Fruit fly (Drosophila melanogaster) whole organism, embryonic: ENCODE measurements around the gene NijC.

Experiments
- Asciz ChIP-seq: fragments of 200-800 bp; sonication (Bioruptor generic); optimal IDR thresholded peaks from 2 replicates; lab custom pipeline; 2017; ENCODE audit warnings: missing biosample characterization, mild to moderate bottlenecking, missing genetic modification characterization, missing genetic modification reagents
- Atf6 ChIP-seq: fragments of 200-800 bp; sonication (Bioruptor generic); IDR thresholded peaks from 2 replicates; pipeline ENCODE4 v1.3.6; 2022; ENCODE audit warnings: missing biosample characterization, missing genetic modification characterization
- CG10209 ChIP-seq: fragments of 200-800 bp; sonication (Bioruptor generic); optimal IDR thresholded peaks from 3 replicates; lab custom pipeline; 2017; ENCODE audit warnings: missing biosample characterization, mild to moderate bottlenecking, missing genetic modification characterization, missing genetic modification reagents
- CG10274 ChIP-seq: fragments of 200-800 bp; sonication (Bioruptor generic); optimal IDR thresholded peaks from 3 replicates; lab custom pipeline; 2017; ENCODE audit warnings: missing biosample characterization, mild to moderate bottlenecking, missing genetic modification characterization
- CG10543 ChIP-seq: fragments of 200-800 bp; sonication (Bioruptor generic); optimal IDR thresholded peaks from 3 replicates; lab custom pipeline; 2017; ENCODE audit warnings: missing biosample characterization, mild to moderate bottlenecking, missing genetic modification characterization, moderate library complexity
- CG12769 ChIP-seq: fragments of 200-800 bp; sonication (Bioruptor generic); optimal IDR thresholded peaks from 2 replicates; lab custom pipeline; 2019; ENCODE audit warnings: missing biosample characterization, mild to moderate bottlenecking, missing genetic modification characterization, moderate library complexity
- CG13775 ChIP-seq: fragments of 200-800 bp; sonication (Bioruptor generic); optimal IDR thresholded peaks from 3 replicates; lab custom pipeline; 2017; ENCODE audit warnings: missing biosample characterization, mild to moderate bottlenecking, missing genetic modification characterization
- CG14710 ChIP-seq: fragments of 200-800 bp; sonication (Bioruptor generic); optimal IDR thresholded peaks from 3 replicates; lab custom pipeline; 2019; ENCODE audit warnings: missing biosample characterization, mild to moderate bottlenecking, missing genetic modification characterization, moderate library complexity
- CG14860 ChIP-seq: fragments of 200-800 bp; sonication (Bioruptor generic); IDR thresholded peaks from 3 replicates; pipeline ENCODE4 v1.3.6; 2022; ENCODE audit warnings: missing biosample characterization, missing genetic modification characterization; ENCODE audit not compliant: partially characterized antibody
- CG15269 ChIP-seq: fragments of 200-800 bp; sonication (Bioruptor generic); optimal IDR thresholded peaks from 2 replicates; lab custom pipeline; 2018; ENCODE audit warnings: missing biosample characterization, mild to moderate bottlenecking, missing genetic modification characterization, moderate library complexity
- CG2712 ChIP-seq: fragments of 200-800 bp; optimal IDR thresholded peaks from 3 replicates; lab custom pipeline; 2019; ENCODE audit warnings: missing biosample characterization, mild to moderate bottlenecking, missing genetic modification characterization, moderate library complexity
- CG2889 ChIP-seq: fragments of 200-800 bp; sonication (Bioruptor generic); IDR thresholded peaks from 3 replicates; pipeline ENCODE4 v1.3.6; 2022; ENCODE audit warnings: missing biosample characterization, missing genetic modification characterization
- CG31224 ChIP-seq: fragments of 200-800 bp; sonication (Bioruptor generic); IDR thresholded peaks from 2 replicates; pipeline ENCODE4 v1.3.6; 2022; ENCODE audit warnings: missing biosample characterization, missing genetic modification characterization
- CG32532 ChIP-seq: fragments of 200-800 bp; sonication (Bioruptor generic); IDR thresholded peaks from 2 replicates; pipeline ENCODE4 v1.3.6; 2022; ENCODE audit warnings: missing biosample characterization, missing genetic modification characterization
- CG32767 ChIP-seq: fragments of 200-800 bp; sonication (Bioruptor generic); IDR thresholded peaks from 2 replicates; pipeline ENCODE4 v1.3.6; 2022; ENCODE audit warnings: missing biosample characterization, missing genetic modification characterization
- CG32772 ChIP-seq: fragments of 200-800 bp; sonication (Bioruptor generic); IDR thresholded peaks from 2 replicates; pipeline ENCODE4 v1.3.6; 2022; ENCODE audit warnings: missing biosample characterization, missing genetic modification characterization
- CG34376 ChIP-seq: fragments of 200-800 bp; sonication (Bioruptor generic); optimal IDR thresholded peaks from 2 replicates; lab custom pipeline; 2018; ENCODE audit warnings: missing biosample characterization, mild to moderate bottlenecking, missing genetic modification characterization
- CG6854 ChIP-seq: fragments of 200-800 bp; sonication (Bioruptor generic); optimal IDR thresholded peaks from 3 replicates; lab custom pipeline; 2017; ENCODE audit warnings: missing biosample characterization, mild to moderate bottlenecking, missing genetic modification characterization
- CG7357 ChIP-seq: fragments of 200-800 bp; sonication (Bioruptor generic); IDR thresholded peaks from 3 replicates; pipeline ENCODE4 v1.3.6; 2022; ENCODE audit warnings: missing biosample characterization, missing genetic modification characterization
- CG7786 ChIP-seq: fragments of 200-800 bp; sonication (Bioruptor generic); optimal IDR thresholded peaks from 2 replicates; lab custom pipeline; 2016; ENCODE audit warnings: missing biosample characterization, missing genetic modification characterization
- CG9215 ChIP-seq: fragments of 200-800 bp; sonication (Bioruptor generic); IDR thresholded peaks from 2 replicates; pipeline ENCODE4 v1.3.6; 2022; ENCODE audit warnings: missing biosample characterization, missing genetic modification characterization
- Deaf1 ChIP-seq: fragments of 200-800 bp; optimal IDR thresholded peaks from 3 replicates; lab custom pipeline; 2019; ENCODE audit warnings: missing biosample characterization, mild to moderate bottlenecking, missing genetic modification characterization, moderate library complexity
- ERR ChIP-seq: fragments of 200-800 bp; sonication (Bioruptor generic); optimal IDR thresholded peaks from 2 replicates; lab custom pipeline; 2016; ENCODE audit warnings: missing biosample characterization, missing genetic modification characterization
- Hey ChIP-seq: fragments of 200-800 bp; sonication (Bioruptor generic); optimal IDR thresholded peaks from 3 replicates; lab custom pipeline; 2018; ENCODE audit warnings: missing biosample characterization, mild to moderate bottlenecking, missing genetic modification characterization
- Myb ChIP-seq: fragments of 200-800 bp; sonication (Bioruptor generic); optimal IDR thresholded peaks from 2 replicates; lab custom pipeline; 2016; ENCODE audit warnings: missing biosample characterization, missing genetic modification characterization
- NFAT ChIP-seq: fragments of 200-800 bp; sonication (Bioruptor generic); IDR thresholded peaks from 2 replicates; pipeline ENCODE4 v1.3.6; 2022; ENCODE audit warnings: missing biosample characterization, missing genetic modification characterization
- Oli ChIP-seq: fragments of 200-800 bp; sonication (Bioruptor generic); optimal IDR thresholded peaks from 2 replicates; lab custom pipeline; 2018; ENCODE audit warnings: missing biosample characterization, mild to moderate bottlenecking, missing genetic modification characterization, moderate library complexity
- Optix ChIP-seq: fragments of 200-800 bp; sonication (Bioruptor generic); IDR thresholded peaks from 3 replicates; pipeline ENCODE4 v1.3.6; 2022; ENCODE audit warnings: missing biosample characterization, missing genetic modification characterization
- Ptx1 ChIP-seq: fragments of 200-800 bp; sonication (Bioruptor generic); IDR thresholded peaks from 2 replicates; pipeline ENCODE4 v1.3.6; 2022; ENCODE audit warnings: missing biosample characterization, missing genetic modification characterization
- ab ChIP-seq: fragments of 200-800 bp; sonication (Bioruptor generic); optimal IDR thresholded peaks from 2 replicates; lab custom pipeline; 2016; ENCODE audit warnings: missing biosample characterization, missing genetic modification characterization
- abd-A ChIP-seq: fragments of 200-800 bp; sonication (Bioruptor generic); optimal IDR thresholded peaks from 3 replicates; lab custom pipeline; 2019; ENCODE audit warnings: missing biosample characterization, mild to moderate bottlenecking, missing genetic modification characterization, moderate library complexity
- cg ChIP-seq: fragments of 200-800 bp; sonication (Bioruptor generic); optimal IDR thresholded peaks from 3 replicates; lab custom pipeline; 2019; ENCODE audit warnings: missing biosample characterization, mild to moderate bottlenecking, missing genetic modification characterization, moderate library complexity
- chn ChIP-seq: fragments of 200-800 bp; sonication (Bioruptor generic); optimal IDR thresholded peaks from 2 replicates; lab custom pipeline; 2016; ENCODE audit warnings: missing biosample characterization, missing genetic modification characterization
- fu2 ChIP-seq: fragments of 200-800 bp; sonication (Bioruptor generic); optimal IDR thresholded peaks from 2 replicates; lab custom pipeline; 2016; ENCODE audit warnings: missing biosample characterization, missing genetic modification characterization
- gsb-n ChIP-seq: fragments of 200-800 bp; sonication (Bioruptor generic); optimal IDR thresholded peaks from 3 replicates; lab custom pipeline; 2018; ENCODE audit warnings: missing biosample characterization, mild to moderate bottlenecking, missing genetic modification characterization
- hkb ChIP-seq, 2 experiments: fragments of 200-800 bp in 1 of 2; fragments of >200 bp in 1 of 2; sonication (Bioruptor generic) in 1 of 2; IDR thresholded peaks in 1 of 2; optimal IDR thresholded peaks in 1 of 2; 2 replicates each; pipeline versions ENCODE4 v1.3.6 to Lab custom; 2017 to 2022; ENCODE audit warnings: missing biosample characterization in 1 of 2, missing genetic modification characterization in 1 of 2
- lilli ChIP-seq: fragments of 200-800 bp; sonication (Bioruptor generic); optimal IDR thresholded peaks from 3 replicates; lab custom pipeline; 2016; ENCODE audit warnings: missing biosample characterization, missing genetic modification characterization
- luna ChIP-seq: fragments of 200-800 bp; sonication (Bioruptor generic); optimal IDR thresholded peaks from 2 replicates; lab custom pipeline; 2016; ENCODE audit warnings: missing biosample characterization, missing genetic modification characterization
- maf-S ChIP-seq: fragments of 200-800 bp; sonication (Bioruptor generic); optimal IDR thresholded peaks from 2 replicates; lab custom pipeline; 2016; ENCODE audit warnings: missing biosample characterization, missing genetic modification characterization
- nmo ChIP-seq: fragments of 200-800 bp; sonication (Bioruptor generic); optimal IDR thresholded peaks from 2 replicates; lab custom pipeline; 2018; ENCODE audit warnings: missing biosample characterization, mild to moderate bottlenecking, missing genetic modification characterization, moderate library complexity
- onecut ChIP-seq: fragments of 200-800 bp; sonication (Bioruptor generic); IDR thresholded peaks from 2 replicates; pipeline ENCODE4 v1.3.6; 2022; ENCODE audit warnings: missing biosample characterization, missing genetic modification characterization
- peb ChIP-seq: fragments of 200-800 bp; sonication (Bioruptor generic); IDR thresholded peaks from 2 replicates; pipeline ENCODE4 v1.3.6; 2022; ENCODE audit warnings: missing biosample characterization, missing genetic modification characterization
- scrt ChIP-seq: fragments of 200-800 bp; sonication (Bioruptor generic); optimal IDR thresholded peaks from 2 replicates; lab custom pipeline; 2018; ENCODE audit warnings: missing biosample characterization, mild to moderate bottlenecking, missing genetic modification characterization, moderate library complexity
- sd ChIP-seq: fragments of 200-800 bp; sonication (Bioruptor generic); optimal IDR thresholded peaks from 3 replicates; lab custom pipeline; 2018; ENCODE audit warnings: missing biosample characterization, mild to moderate bottlenecking, missing genetic modification characterization, moderate library complexity
- slbo ChIP-seq: fragments of 200-800 bp; sonication (Bioruptor generic); IDR thresholded peaks from 2 replicates; pipeline ENCODE4 v1.3.6; 2022; ENCODE audit warnings: missing biosample characterization, missing genetic modification characterization
- slou ChIP-seq: fragments of 200-800 bp; sonication (Bioruptor generic); optimal IDR thresholded peaks from 3 replicates; lab custom pipeline; 2016; ENCODE audit warnings: missing biosample characterization, missing genetic modification characterization
- sr ChIP-seq: fragments of 200-800 bp; sonication (Bioruptor generic); IDR thresholded peaks from 3 replicates; pipeline ENCODE4 v1.3.6; 2022; ENCODE audit warnings: missing biosample characterization, missing genetic modification characterization
- usp ChIP-seq: fragments of >200 bp; optimal IDR thresholded peaks from 2 replicates; lab custom pipeline; 2017; ENCODE audit warnings: missing biosample characterization, missing genetic modification characterization
- wek ChIP-seq: fragments of 200-800 bp; sonication (Bioruptor generic); optimal IDR thresholded peaks from 3 replicates; lab custom pipeline; 2018; ENCODE audit warnings: missing biosample characterization, mild to moderate bottlenecking, missing genetic modification characterization, moderate library complexity

The NijC gene

DNA sequence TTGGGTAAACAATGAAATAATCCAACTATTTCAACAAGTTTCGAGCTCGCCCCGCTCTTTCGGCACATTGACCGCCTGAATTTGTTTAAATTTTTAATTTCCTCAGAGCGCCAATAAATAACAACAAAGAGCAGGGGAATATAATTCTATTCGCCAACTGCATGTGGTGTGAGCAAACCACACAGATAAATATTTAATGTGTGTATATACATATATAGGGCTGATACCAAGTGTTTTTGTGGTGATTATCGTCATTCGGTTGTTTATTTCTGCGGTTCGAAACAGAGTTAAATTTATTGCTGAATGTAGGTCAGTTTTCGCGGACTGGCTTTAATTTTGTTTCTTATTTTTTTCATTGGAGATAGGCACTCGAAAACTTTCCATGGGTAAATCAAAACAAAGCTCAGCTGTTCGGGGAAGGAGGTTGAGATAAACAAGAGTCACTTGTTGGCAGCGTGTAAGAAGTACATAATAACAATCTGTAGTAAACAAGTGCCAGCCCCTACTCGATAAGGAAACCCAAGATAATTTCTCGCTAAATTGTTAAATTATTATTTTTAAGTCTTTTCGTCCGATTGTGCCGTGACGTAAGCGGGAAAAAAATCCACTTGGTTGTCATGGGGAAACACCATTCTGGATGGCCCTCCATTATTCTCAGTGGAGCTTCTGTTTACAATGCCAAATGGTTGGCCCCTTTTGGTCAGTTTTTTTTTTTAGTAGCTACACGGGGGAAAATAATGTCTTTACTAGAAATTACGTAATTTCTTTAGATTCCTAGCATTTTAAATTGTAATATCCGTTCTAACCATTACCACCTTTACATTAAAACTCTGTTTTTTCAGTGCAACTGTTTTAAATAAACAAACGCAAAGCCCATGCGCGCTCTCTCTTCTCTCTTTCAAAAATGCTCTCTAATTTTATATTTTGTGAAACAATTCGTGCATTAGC lies 22.9 kb downstream of the NijC start (continued):
- peak; percentile 41 for TF ChIP-seq scrt (GFP tag; lab: Kevin White, UChicago)
- peak; percentile 81 for TF ChIP-seq slbo (GFP tag; lab: Robert Waterston, UW)
- TF ChIP-seq CG12769 (tag; lab: Kevin White, UChicago): no peak
- TF ChIP-seq CG7786 (GFP tag; lab: Kevin White, UChicago): peak; percentile 20
- peak; percentile 22 for TF ChIP-seq wek (GFP tag; lab: Kevin White, UChicago)
- TF ChIP-seq chn (GFP tag; lab: Kevin White, UChicago): peak; percentile 53
- TF ChIP-seq CG10274: no peak
- peak; percentile 34; the same call in 1 of the 2 replicates for TF ChIP-seq peb (GFP tag; lab: Robert Waterston, UW)
- TF ChIP-seq CG9215: peak; percentile 32; the same call in 1 of the 2 replicates
- TF ChIP-seq hkb (optimal IDR thresholded peaks at IDR 0.05; lab: Kevin White, UChicago): no peak
- peak; percentile 79 for TF ChIP-seq hkb (GFP tag; IDR thresholded peaks at IDR 0.05; lab: Robert Waterston, UW)
- peak; percentile 20 for TF ChIP-seq Myb (GFP tag; lab: Kevin White, UChicago)
- peak; percentile 71 for TF ChIP-seq CG2889 (GFP tag; lab: Robert Waterston, UW)
- TF ChIP-seq slou (GFP tag; lab: Kevin White, UChicago): no peak
- peak; percentile 64 for TF ChIP-seq CG34376 (GFP tag; lab: Kevin White, UChicago)
- peak; percentile 72; the same call in 1 of the 2 replicates for TF ChIP-seq Ptx1 (GFP tag; lab: Robert Waterston, UW)
- TF ChIP-seq Optix: no peak
- peak; percentile 36; the same call in 1 of the 2 replicates for TF ChIP-seq NFAT (GFP tag; lab: Robert Waterston, UW)
- TF ChIP-seq CG32767 (GFP tag; lab: Robert Waterston, UW): 0 out of 2 replicates have a peak, but pooled peaks have one; percentile 29
- TF ChIP-seq cg (GFP tag; lab: Kevin White, UChicago): no peak
- no peak for TF ChIP-seq usp
- TF ChIP-seq gsb-n: no peak
- no peak for TF ChIP-seq Deaf1
- no peak for TF ChIP-seq ab
- no peak for TF ChIP-seq CG10543
- peak; percentile 38 for TF ChIP-seq Atf6
- TF ChIP-seq maf-S (GFP tag; lab: Kevin White, UChicago): peak; percentile 42
- TF ChIP-seq fu2: peak; percentile 60

DNA sequence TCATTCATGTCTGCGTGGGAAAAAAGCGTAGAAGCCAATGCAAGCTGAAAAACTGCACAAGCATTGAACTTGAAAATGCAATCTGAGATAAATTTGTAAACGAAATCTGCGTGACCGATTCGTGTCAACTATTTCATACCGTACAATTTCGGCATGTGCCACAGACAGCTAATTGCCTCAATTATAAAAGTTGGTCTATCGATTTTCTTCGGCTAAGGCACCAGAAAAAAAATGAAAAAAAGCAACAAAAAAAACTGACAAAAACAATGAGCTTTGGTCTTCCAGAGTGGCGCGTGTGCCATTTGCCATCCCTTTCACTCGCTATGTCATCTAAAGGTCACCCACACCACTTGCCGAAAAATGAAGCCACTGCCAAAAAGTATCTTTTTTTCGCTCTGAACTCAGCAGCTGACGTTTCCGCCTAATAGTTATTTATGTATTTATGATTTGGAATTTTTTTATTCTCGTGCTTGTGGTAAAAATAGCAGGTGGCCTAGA lies 23.7 kb downstream of the NijC start:
- no peak for TF ChIP-seq lilli (GFP tag; lab: Kevin White, UChicago)
- TF ChIP-seq CG10209 (GFP tag; lab: Kevin White, UChicago): no peak
- no peak for TF ChIP-seq Asciz (GFP tag; lab: Kevin White, UChicago)
- TF ChIP-seq CG14710 (tag; lab: Kevin White, UChicago): no peak
- no peak for TF ChIP-seq nmo
- TF ChIP-seq Hey (tag; lab: Kevin White, UChicago): peak; percentile 27
- TF ChIP-seq abd-A (tag; lab: Kevin White, UChicago): peak; percentile 52
- no peak for TF ChIP-seq luna (GFP tag; lab: Kevin White, UChicago)
- TF ChIP-seq CG14860 (GFP tag; lab: Robert Waterston, UW): no peak
- TF ChIP-seq CG2712 (tag; lab: Kevin White, UChicago): no peak
- TF ChIP-seq CG32532 (GFP tag; lab: Robert Waterston, UW): no peak
- peak; percentile 75 for TF ChIP-seq onecut (GFP tag; lab: Robert Waterston, UW)
- TF ChIP-seq CG32772 (GFP tag; lab: Robert Waterston, UW): 0 out of 2 replicates have a peak, but pooled peaks have one; percentile 5
- 0 out of 2 replicates have a peak, but pooled peaks have one; percentile 0 for TF ChIP-seq CG31224
- no peak for TF ChIP-seq Oli (tag; lab: Kevin White, UChicago)
- TF ChIP-seq Deaf1: peak; percentile 60
- no peak for TF ChIP-seq CG15269 (tag; lab: Kevin White, UChicago)
- no peak for TF ChIP-seq CG13775
- peak; percentile 93 for TF ChIP-seq ERR (GFP tag; lab: Kevin White, UChicago)
- TF ChIP-seq sr (GFP tag; lab: Robert Waterston, UW): 0 out of 3 replicates have a peak, but pooled peaks have one; percentile 26
- TF ChIP-seq CG6854 (GFP tag; lab: Kevin White, UChicago): no peak
- no peak for TF ChIP-seq CG7357 (GFP tag; lab: Robert Waterston, UW)
- TF ChIP-seq sd (tag; lab: Kevin White, UChicago): peak; percentile 62
